Fruit fly (Drosophila melanogaster): ENCODE measurements around the gene Cdep.
A peak's percentile ranks its signal among the peaks of the same experiment; 100 is the strongest.

The Cdep gene

DNA sequence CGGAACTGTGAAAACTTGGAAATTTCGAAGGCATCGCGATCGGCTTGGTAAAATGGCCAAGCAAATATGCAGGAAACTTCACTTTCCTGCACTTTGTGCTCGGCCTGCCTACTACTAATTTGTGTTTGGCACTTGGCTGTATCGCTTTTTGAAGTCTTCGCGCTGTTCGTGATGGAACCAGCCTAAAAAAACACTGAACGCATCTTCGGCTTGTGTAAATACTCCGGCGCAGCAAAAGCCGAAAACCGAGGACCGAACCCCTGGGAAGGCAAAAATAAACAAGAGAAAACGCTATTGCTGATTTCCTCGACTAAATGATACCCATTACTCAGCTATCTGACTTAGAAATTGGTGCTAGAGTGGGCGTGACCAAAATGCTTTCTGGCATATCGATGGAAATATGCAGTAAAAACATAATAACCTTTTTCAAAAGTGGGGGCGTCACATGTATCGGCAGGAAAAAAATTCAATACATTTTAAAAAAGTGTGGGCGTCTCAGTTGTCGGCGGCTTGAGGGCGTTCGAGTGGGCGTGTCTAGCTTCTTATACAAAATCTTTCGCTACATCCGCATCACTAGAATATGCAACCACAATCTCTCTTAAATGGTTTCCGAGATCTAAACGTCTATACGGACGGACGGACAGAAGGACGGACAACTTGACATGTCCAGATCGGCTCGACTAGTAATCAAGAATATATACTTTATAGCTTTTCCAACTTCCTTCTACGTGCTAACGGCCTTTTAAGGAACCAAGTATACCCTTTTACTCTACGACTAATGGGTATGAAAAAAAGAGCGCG is 64.4 kb downstream of the Cdep start (continued):
- TF ChIP-seq ken (GFP tag; IDR thresholded peaks at IDR 0.05), result 0 out of 3 replicates have a peak, but pooled peaks have one; percentile 42
- no peak for TF ChIP-seq btn (GFP tag; optimal IDR thresholded peaks at IDR 0.05)
- TF ChIP-seq CG17802 (tag; optimal IDR thresholded peaks at IDR 0.05), result no peak
- no peak for TF ChIP-seq inv (GFP tag; IDR thresholded peaks at IDR 0.05; ENCODE audit: partially characterized antibody)
- no peak for TF ChIP-seq dimm (GFP tag; IDR thresholded peaks at IDR 0.05)
- TF ChIP-seq crol (GFP tag; IDR thresholded peaks at IDR 0.05), result no peak
- no peak for TF ChIP-seq ham (GFP tag; IDR thresholded peaks at IDR 0.05)
- no peak for TF ChIP-seq B-H2 (GFP tag; optimal IDR thresholded peaks at IDR 0.05)
- no peak for TF ChIP-seq CG10462 (GFP tag; optimal IDR thresholded peaks at IDR 0.05)
- 0 out of 2 replicates have a peak, but pooled peaks have one; percentile 16 for TF ChIP-seq sisA (GFP tag; IDR thresholded peaks at IDR 0.05)
- TF ChIP-seq CG4360 (GFP tag; IDR thresholded peaks at IDR 0.05), result 0 out of 2 replicates have a peak, but pooled peaks have one; percentile 21
- TF ChIP-seq Gsc (GFP tag; IDR thresholded peaks at IDR 0.05), result no peak
- peak in 1 of 2 experiments; percentile 19 for TF ChIP-seq Pdp1 (GFP tag; optimal IDR thresholded peaks at IDR 0.05)
- TF ChIP-seq vvl (GFP tag; IDR thresholded peaks at IDR 0.05), result 0 out of 2 replicates have a peak, but pooled peaks have one; percentile 28
- no peak for TF ChIP-seq fru (optimal IDR thresholded peaks at IDR 0.05)
- TF ChIP-seq CG30020 (tag; optimal IDR thresholded peaks at IDR 0.05), result no peak
- no peak for TF ChIP-seq amos (GFP tag; IDR thresholded peaks at IDR 0.05; ENCODE audit: partially characterized antibody)
- no peak for TF ChIP-seq ttk (GFP tag; IDR thresholded peaks at IDR 0.05)
- TF ChIP-seq chm (GFP tag; IDR thresholded peaks at IDR 0.05), result peak; percentile 47; the same call in 1 of the 2 replicates
- TF ChIP-seq CG4424 (GFP tag; optimal IDR thresholded peaks at IDR 0.05), result peak; percentile 17
- no peak for TF ChIP-seq nom (GFP tag; optimal IDR thresholded peaks at IDR 0.05)
- TF ChIP-seq gem (tag; optimal IDR thresholded peaks at IDR 0.05), result no peak
- TF ChIP-seq CG17912 (GFP tag; optimal IDR thresholded peaks at IDR 0.05), result no peak
- TF ChIP-seq CG9876 (GFP tag; optimal IDR thresholded peaks at IDR 0.05), result no peak
- no peak for TF ChIP-seq CG33213 (GFP tag; optimal IDR thresholded peaks at IDR 0.05)
- TF ChIP-seq CkIIα-i1 (GFP tag; IDR thresholded peaks at IDR 0.05), result no peak
- TF ChIP-seq grn (GFP tag; optimal IDR thresholded peaks at IDR 0.05), result no peak
- TF ChIP-seq sens (GFP tag), result peak; percentile 91
- TF ChIP-seq insv (GFP tag; optimal IDR thresholded peaks at IDR 0.05), result no peak
- no peak for TF ChIP-seq CG15011 (GFP tag; optimal IDR thresholded peaks at IDR 0.05)
- TF ChIP-seq CG2678 (tag; optimal IDR thresholded peaks at IDR 0.05), result no peak
- no peak for TF ChIP-seq gfzf (GFP tag; optimal IDR thresholded peaks at IDR 0.05)
- TF ChIP-seq zfh1 (GFP tag; IDR thresholded peaks at IDR 0.05), result peak; percentile 47; the same call in 1 of the 3 replicates
- peak; percentile 3 for TF ChIP-seq fd102C (GFP tag; optimal IDR thresholded peaks at IDR 0.05)
- no peak for TF ChIP-seq Ravus (GFP tag; IDR thresholded peaks at IDR 0.05)
- TF ChIP-seq CoRest (tag; optimal IDR thresholded peaks at IDR 0.05), result peak; percentile 14
- TF ChIP-seq CG11093 (GFP tag; IDR thresholded peaks at IDR 0.05), result 0 out of 3 replicates have a peak, but pooled peaks have one; percentile 19
- peak; percentile 60 for TF ChIP-seq Med (GFP tag)
- TF ChIP-seq CG18599 (GFP tag; optimal IDR thresholded peaks at IDR 0.05), result no peak
- TF ChIP-seq Dip2 (GFP tag; IDR thresholded peaks at IDR 0.05), result no peak
- TF ChIP-seq CG8478 (optimal IDR thresholded peaks at IDR 0.05), result no peak
- TF ChIP-seq CG1024 (GFP tag; IDR thresholded peaks at IDR 0.05), result no peak
- peak; percentile 21 for TF ChIP-seq CG30431 (GFP tag; optimal IDR thresholded peaks at IDR 0.05)
- peak; percentile 46 for TF ChIP-seq Atf-2 (GFP tag; optimal IDR thresholded peaks at IDR 0.05)
- no peak for TF ChIP-seq CG15514 (GFP tag; optimal IDR thresholded peaks at IDR 0.05)
- TF ChIP-seq jigr1 (GFP tag; IDR thresholded peaks at IDR 0.05), result no peak
- no peak for TF ChIP-seq CG7987 (GFP tag; optimal IDR thresholded peaks at IDR 0.05)
- peak in 1 of 3 experiments; percentile 49 for TF ChIP-seq lola (GFP tag; optimal IDR thresholded peaks at IDR 0.05)
- peak; percentile 18 for TF ChIP-seq CG3065 (GFP tag; optimal IDR thresholded peaks at IDR 0.05)
- TF ChIP-seq br (optimal IDR thresholded peaks at IDR 0.05), result no peak
